Fruit fly (Drosophila melanogaster) whole organism, embryonic: Measurements from ENCODE around the gene CG31650.

Experiments used
- Abd-B ChIP-seq: fragments of 200-800 bp; sonication (Bioruptor generic); optimal IDR thresholded peaks from 2 replicates; lab custom pipeline; 2018; ENCODE audit warnings: missing biosample characterization, mild to moderate bottlenecking, missing genetic modification characterization, moderate library complexity
- B-H2 ChIP-seq: fragments of 200-800 bp; sonication (Bioruptor generic); optimal IDR thresholded peaks from 2 replicates; lab custom pipeline; 2018; ENCODE audit warnings: missing biosample characterization, mild to moderate bottlenecking, missing genetic modification characterization
- BEAF-32 ChIP-seq: fragments of 200-800 bp; sonication (Bioruptor generic); optimal IDR thresholded peaks from 3 replicates; lab custom pipeline; 2017; ENCODE audit warnings: missing biosample characterization, missing genetic modification characterization, mild to moderate bottlenecking, moderate library complexity, missing genetic modification reagents
- Bgb ChIP-seq: fragments of 200-800 bp; sonication (Bioruptor generic); IDR thresholded peaks from 2 replicates; pipeline ENCODE4 v1.3.6; 2022; ENCODE audit warnings: missing biosample characterization, missing genetic modification characterization; ENCODE audit not compliant: partially characterized antibody
- CG11093 ChIP-seq: fragments of 200-800 bp; sonication (Bioruptor generic); IDR thresholded peaks from 3 replicates; pipeline ENCODE4 v1.3.6; 2022; ENCODE audit warnings: missing biosample characterization, missing genetic modification characterization
- CG11504 ChIP-seq: fragments of 200-800 bp; sonication (Bioruptor generic); optimal IDR thresholded peaks from 3 replicates; lab custom pipeline; 2019; ENCODE audit warnings: missing biosample characterization, mild to moderate bottlenecking, missing genetic modification characterization, moderate library complexity
- CG14667 ChIP-seq: fragments of 200-800 bp; sonication (Bioruptor generic); IDR thresholded peaks from 2 replicates; pipeline ENCODE4 v1.3.6; 2022; ENCODE audit warnings: missing biosample characterization, missing genetic modification characterization
- CG1602 ChIP-seq: fragments of 200-800 bp; sonication (Bioruptor generic); optimal IDR thresholded peaks from 3 replicates; lab custom pipeline; 2016; ENCODE audit warnings: missing biosample characterization, missing genetic modification characterization
- CG2678 ChIP-seq: fragments of 200-800 bp; sonication (Bioruptor generic); optimal IDR thresholded peaks from 3 replicates; lab custom pipeline; 2019; ENCODE audit warnings: missing biosample characterization, mild to moderate bottlenecking, missing genetic modification characterization, moderate library complexity
- CG33213 ChIP-seq: fragments of 200-800 bp; sonication (Bioruptor generic); optimal IDR thresholded peaks from 3 replicates; lab custom pipeline; 2016; ENCODE audit warnings: missing biosample characterization, missing genetic modification characterization
- CG43689 ChIP-seq: fragments of 200-800 bp; sonication (Bioruptor generic); IDR thresholded peaks from 2 replicates; pipeline ENCODE4 v1.3.6; 2022; ENCODE audit warnings: missing biosample characterization, missing genetic modification characterization
- CG4707 ChIP-seq: fragments of 200-800 bp; sonication (Bioruptor generic); optimal IDR thresholded peaks from 2 replicates; lab custom pipeline; 2018; ENCODE audit warnings: missing biosample characterization, mild to moderate bottlenecking, missing genetic modification characterization, moderate library complexity
- CG6683 ChIP-seq: fragments of 200-800 bp; sonication (Bioruptor generic); optimal IDR thresholded peaks from 2 replicates; lab custom pipeline; 2017; ENCODE audit warnings: missing biosample characterization, mild to moderate bottlenecking, missing genetic modification characterization, missing genetic modification reagents
- CG7271 ChIP-seq: fragments of 200-800 bp; sonication (Bioruptor generic); optimal IDR thresholded peaks from 2 replicates; lab custom pipeline; 2018; ENCODE audit warnings: missing biosample characterization, mild to moderate bottlenecking, missing genetic modification characterization, moderate library complexity
- CG7839 ChIP-seq: fragments of 200-800 bp; sonication (Bioruptor generic); optimal IDR thresholded peaks from 3 replicates; lab custom pipeline; 2018; ENCODE audit warnings: missing biosample characterization, mild to moderate bottlenecking, missing genetic modification characterization, moderate library complexity
- CG7963 ChIP-seq: fragments of 200-800 bp; sonication (Bioruptor generic); IDR thresholded peaks from 3 replicates; pipeline ENCODE4 v1.3.6; 2022; ENCODE audit warnings: missing biosample characterization, missing genetic modification characterization; ENCODE audit not compliant: partially characterized antibody
- CG8478 ChIP-seq: fragments of >200 bp; optimal IDR thresholded peaks from 2 replicates; lab custom pipeline; 2018
- Camta ChIP-seq: fragments of 200-800 bp; sonication (Bioruptor generic); optimal IDR thresholded peaks from 2 replicates; lab custom pipeline; 2016; ENCODE audit warnings: missing biosample characterization, missing genetic modification characterization
- CkIIα-i1 ChIP-seq: fragments of 200-800 bp; sonication (Bioruptor generic); IDR thresholded peaks from 2 replicates; pipeline ENCODE4 v1.3.6; 2022; ENCODE audit warnings: missing biosample characterization, missing genetic modification characterization
- Dad ChIP-seq: fragments of 200-800 bp; sonication (Bioruptor generic); optimal IDR thresholded peaks from 3 replicates; lab custom pipeline; 2016; ENCODE audit warnings: missing biosample characterization, missing genetic modification characterization
- Dbx ChIP-seq: fragments of 200-800 bp; sonication (Bioruptor generic); IDR thresholded peaks from 3 replicates; pipeline ENCODE4 v1.3.6; 2022; ENCODE audit warnings: missing biosample characterization, missing genetic modification characterization
- Dll ChIP-seq: fragments of 200-800 bp; sonication (Bioruptor generic); IDR thresholded peaks from 4 replicates; pipeline ENCODE4 v1.3.6; 2022; ENCODE audit warnings: missing biosample characterization, missing genetic modification characterization; ENCODE audit not compliant: partially characterized antibody
- Doc3 ChIP-seq: fragments of 200-800 bp; sonication (Bioruptor generic); IDR thresholded peaks from 3 replicates; pipeline ENCODE4 v1.3.6; 2022; ENCODE audit warnings: missing biosample characterization, missing genetic modification characterization; ENCODE audit not compliant: partially characterized antibody
- E2f2 ChIP-seq: fragments of 200-800 bp; sonication (Bioruptor generic); IDR thresholded peaks from 2 replicates; pipeline ENCODE4 v1.3.6; 2022; ENCODE audit warnings: missing biosample characterization, missing genetic modification characterization
- GATAe ChIP-seq: fragments of 200-800 bp; sonication (Bioruptor generic); conservative IDR thresholded peaks from 2 replicates; pipeline ENCODE4 v1.3.6; 2022; ENCODE audit warnings: missing biosample characterization, missing genetic modification characterization
- HLH4C ChIP-seq: fragments of 200-800 bp; sonication (Bioruptor generic); IDR thresholded peaks from 3 replicates; pipeline ENCODE4 v1.3.6; 2022; ENCODE audit warnings: missing biosample characterization, missing genetic modification characterization; ENCODE audit not compliant: partially characterized antibody
- MBD-R2 ChIP-seq: fragments of 200-800 bp; sonication (Bioruptor generic); IDR thresholded peaks from 2 replicates; pipeline ENCODE4 v1.3.6; 2022; ENCODE audit warnings: missing biosample characterization, missing genetic modification characterization
- NFAT ChIP-seq: fragments of 200-800 bp; sonication (Bioruptor generic); IDR thresholded peaks from 2 replicates; pipeline ENCODE4 v1.3.6; 2022; ENCODE audit warnings: missing biosample characterization, missing genetic modification characterization
- Rfx ChIP-seq: fragments of 200-800 bp; sonication (Bioruptor generic); IDR thresholded peaks from 2 replicates; pipeline ENCODE4 v1.3.6; 2022; ENCODE audit warnings: missing biosample characterization, missing genetic modification characterization
- Scr ChIP-seq: fragments of 200-800 bp; sonication (Bioruptor generic); IDR thresholded peaks from 2 replicates; pipeline ENCODE4 v1.3.6; 2022; ENCODE audit warnings: missing biosample characterization, missing genetic modification characterization; ENCODE audit not compliant: partially characterized antibody
- Ssrp ChIP-seq: fragments of 200-800 bp; sonication (Bioruptor generic); optimal IDR thresholded peaks from 2 replicates; lab custom pipeline; 2018; ENCODE audit warnings: missing biosample characterization, mild to moderate bottlenecking, missing genetic modification characterization, moderate library complexity
- amos ChIP-seq: fragments of 200-800 bp; sonication (Bioruptor generic); IDR thresholded peaks from 2 replicates; pipeline ENCODE4 v1.3.6; 2022; ENCODE audit warnings: missing biosample characterization, missing genetic modification characterization; ENCODE audit not compliant: partially characterized antibody
- ara ChIP-seq: fragments of 200-800 bp; sonication (Bioruptor generic); IDR thresholded peaks from 2 replicates; pipeline ENCODE4 v1.3.6; 2022; ENCODE audit warnings: missing biosample characterization, missing genetic modification characterization
- ase ChIP-seq: fragments of 200-800 bp; sonication (Bioruptor generic); IDR thresholded peaks from 3 replicates; pipeline ENCODE4 v1.3.6; 2022; ENCODE audit warnings: missing biosample characterization, missing genetic modification characterization
- bbx ChIP-seq: fragments of 200-800 bp; sonication (Bioruptor generic); IDR thresholded peaks from 2 replicates; pipeline ENCODE4 v1.3.6; 2022; ENCODE audit warnings: missing biosample characterization, missing genetic modification characterization; ENCODE audit not compliant: partially characterized antibody
- gt ChIP-seq: fragments of 200-800 bp; sonication (Bioruptor generic); IDR thresholded peaks from 2 replicates; pipeline ENCODE4 v1.3.6; 2022; ENCODE audit warnings: missing biosample characterization, missing genetic modification characterization
- ham ChIP-seq: fragments of 200-800 bp; sonication (Bioruptor generic); IDR thresholded peaks from 2 replicates; pipeline ENCODE4 v1.3.6; 2022; ENCODE audit warnings: missing biosample characterization, missing genetic modification characterization
- hbn ChIP-seq: fragments of 200-800 bp; sonication (Bioruptor generic); IDR thresholded peaks from 2 replicates; pipeline ENCODE4 v1.3.6; 2022; ENCODE audit warnings: missing biosample characterization, missing genetic modification characterization; ENCODE audit not compliant: partially characterized antibody
- insv ChIP-seq, 2 experiments: fragments of 200-800 bp; sonication (Bioruptor generic); optimal IDR thresholded peaks; 3 replicates each; lab custom pipeline; 2016 to 2018; ENCODE audit warnings: missing biosample characterization in 2 of 2, missing genetic modification characterization in 2 of 2
- jigr1 ChIP-seq: fragments of 200-800 bp; sonication (Bioruptor generic); IDR thresholded peaks from 3 replicates; pipeline ENCODE4 v1.3.6; 2022; ENCODE audit warnings: missing biosample characterization, missing genetic modification characterization
- knrl ChIP-seq: fragments of 200-800 bp; sonication (Bioruptor generic); IDR thresholded peaks from 3 replicates; pipeline ENCODE4 v1.3.6; 2022; ENCODE audit warnings: missing biosample characterization, missing genetic modification characterization; ENCODE audit not compliant: partially characterized antibody
- mld ChIP-seq: fragments of 200-800 bp; sonication (Bioruptor generic); IDR thresholded peaks from 3 replicates; pipeline ENCODE4 v1.3.6; 2022; ENCODE audit warnings: missing biosample characterization, missing genetic modification characterization; ENCODE audit not compliant: partially characterized antibody
- odd ChIP-seq: fragments of 200-800 bp; sonication (Bioruptor generic); optimal IDR thresholded peaks from 2 replicates; lab custom pipeline; 2017; ENCODE audit warnings: missing biosample characterization, mild to moderate bottlenecking, missing genetic modification characterization
- pb ChIP-seq: fragments of 200-800 bp; sonication (Bioruptor generic); optimal IDR thresholded peaks from 3 replicates; lab custom pipeline; 2016; ENCODE audit warnings: missing biosample characterization, missing genetic modification characterization
- pum ChIP-seq: fragments of 200-800 bp; sonication (Bioruptor generic); optimal IDR thresholded peaks from 2 replicates; lab custom pipeline; 2016; ENCODE audit warnings: missing biosample characterization, missing genetic modification characterization
- row ChIP-seq: fragments of 200-800 bp; sonication (Bioruptor generic); IDR thresholded peaks from 3 replicates; pipeline ENCODE4 v1.3.6; 2022; ENCODE audit warnings: missing biosample characterization, missing genetic modification characterization
- sc ChIP-seq, 3 experiments: fragments of >200 bp in 2 of 3; fragments of 200-800 bp in 1 of 3; sonication (Bioruptor generic) in 1 of 3; optimal IDR thresholded peaks; 2 replicates in 2 of 3; 3 replicates in 1 of 3; lab custom pipeline; 2017; ENCODE audit warnings: mild to moderate bottlenecking in 1 of 3, missing biosample characterization in 1 of 3, missing genetic modification characterization in 1 of 3, missing genetic modification reagents in 1 of 3
- sqz ChIP-seq: fragments of 200-800 bp; sonication (Bioruptor generic); optimal IDR thresholded peaks from 3 replicates; lab custom pipeline; 2018; ENCODE audit warnings: missing biosample characterization, mild to moderate bottlenecking, missing genetic modification characterization
- twi ChIP-seq: fragments of 200-800 bp; optimal IDR thresholded peaks from 2 replicates; lab custom pipeline; 2019; ENCODE audit warnings: missing biosample characterization, mild to moderate bottlenecking, missing genetic modification characterization, moderate library complexity
- vvl ChIP-seq: fragments of 200-800 bp; sonication (Bioruptor generic); IDR thresholded peaks from 2 replicates; pipeline ENCODE4 v1.3.6; 2022; ENCODE audit warnings: missing biosample characterization, missing genetic modification characterization

The CG31650 gene

DNA sequence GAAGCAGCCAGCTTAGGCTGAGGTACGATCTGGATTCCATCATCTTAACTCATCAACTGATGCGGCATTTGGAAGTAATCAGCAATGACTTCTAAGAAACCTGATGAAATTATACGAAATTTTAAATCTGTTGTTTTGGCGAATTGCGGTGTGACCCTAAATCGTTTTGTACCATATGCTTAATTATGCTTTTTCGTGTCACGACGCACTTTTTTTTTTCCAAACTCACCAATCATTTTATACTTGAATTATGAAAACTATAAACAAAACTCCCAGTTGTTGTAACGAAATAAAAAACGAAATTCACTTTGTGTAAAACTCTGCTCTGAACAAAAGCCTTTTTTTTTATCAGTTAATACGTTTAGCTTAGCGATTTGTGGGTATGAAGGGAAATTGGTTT, 13.6 kb upstream of the CG31650 start, which contains the start of gene Nepl3:
TSS of gene Nepl3 (minus strand) at position 155 of the 400 bp plus-strand sequence.
- TF ChIP-seq pum (no peak), NFAT (GFP tag; lab: Robert Waterston, UW) (no peak), E2f2 (peak; percentile 56; the same call in 1 of the 2 replicates), vvl (GFP tag; lab: Robert Waterston, UW) (no peak), B-H2 (GFP tag; lab: Kevin White, UChicago) (no peak), CG2678 (tag; lab: Kevin White, UChicago) (no peak), CG1602 (no peak), odd (no peak), CG4707 (GFP tag; lab: Kevin White, UChicago) (no peak), CG7271 (tag; lab: Kevin White, UChicago) (no peak), CG33213 (GFP tag; lab: Kevin White, UChicago) (no peak), Bgb (GFP tag; lab: Robert Waterston, UW) (peak; percentile 47; the same call in 1 of the 2 replicates), Camta (GFP tag; lab: Kevin White, UChicago) (no peak), Dbx (no peak), Ssrp (tag; lab: Kevin White, UChicago) (no peak), row (GFP tag; lab: Robert Waterston, UW) (peak; percentile 37; the same call in 2 of the 3 replicates), Dll (peak; percentile 69), ase (no peak), Abd-B (no peak), MBD-R2 (GFP tag; lab: Robert Waterston, UW) (peak; percentile 53), CG11504 (no peak), sqz (GFP tag; lab: Kevin White, UChicago) (peak; percentile 12), knrl (GFP tag; lab: Robert Waterston, UW) (peak; percentile 22; the same call in 1 of the 3 replicates), twi (tag; lab: Kevin White, UChicago) (no peak), mld (GFP tag; lab: Robert Waterston, UW) (no peak), Doc3 (GFP tag; lab: Robert Waterston, UW) (peak; percentile 65), sc (optimal IDR thresholded peaks at IDR 0.05; lab: Kevin White, UChicago) (no peak), sc (GFP tag; optimal IDR thresholded peaks at IDR 0.05; lab: Kevin White, UChicago) (no peak), CG8478 (lab: Kevin White, UChicago) (no peak), insv (GFP tag; optimal IDR thresholded peaks at IDR 0.05; lab: Kevin White, UChicago) (no peak), Dad (GFP tag; lab: Kevin White, UChicago) (no peak), CG14667 (no peak), bbx (GFP tag; lab: Robert Waterston, UW) (peak; percentile 28; the same call in 1 of the 2 replicates), gt (no peak), BEAF-32 (GFP tag; lab: Kevin White, UChicago) (peak; percentile 65), CG11093 (GFP tag; lab: Robert Waterston, UW) (no peak), Scr (GFP tag; lab: Robert Waterston, UW) (peak; percentile 69), pb (no peak), CG7963 (GFP tag; lab: Robert Waterston, UW) (no peak), CG7839 (tag; lab: Kevin White, UChicago) (no peak), HLH4C (GFP tag; lab: Robert Waterston, UW) (peak; percentile 44; the same call in 1 of the 3 replicates), CG6683 (GFP tag; lab: Kevin White, UChicago) (no peak), jigr1 (GFP tag; lab: Robert Waterston, UW) (no peak), amos (GFP tag; lab: Robert Waterston, UW) (peak; percentile 51; the same call in 1 of the 2 replicates), hbn (GFP tag; lab: Robert Waterston, UW) (0 out of 2 replicates have a peak, but pooled peaks have one; percentile 51), CG43689 (GFP tag; lab: Robert Waterston, UW) (no peak), CkIIα-i1 (GFP tag; lab: Robert Waterston, UW) (no peak), ham (no peak), ara (GFP tag; lab: Robert Waterston, UW) (no peak), Rfx (no peak), GATAe (GFP tag; lab: Robert Waterston, UW) (no peak)
